Worm (Caenorhabditis elegans) whole organism, L1 larva: ENCODE data around the gene mmad-1.
"Not testable (repeated sequence)": the region's sequence is repeated elsewhere in the genome, so short reads cannot be mapped to it uniquely, and the experiment has no call there.

Experiments
- C16A3.4 ChIP-seq: fragments of 150-350 bp; optimal IDR thresholded peaks from 2 replicates; lab custom pipeline; 2014; ENCODE audit warnings: missing biosample characterization, missing genetic modification characterization
- blmp-1 ChIP-seq: fragments of 150-350 bp; optimal IDR thresholded peaks from 2 replicates; lab custom pipeline; 2014; ENCODE audit warnings: missing biosample characterization, missing genetic modification characterization
- dpl-1 ChIP-seq, 3 experiments: fragments of 150-350 bp in 2 of 3; sonication (generic microtip) in 1 of 3; optimal IDR thresholded peaks; 2 replicates each; lab custom pipeline; 2014 to 2017; ENCODE audit warnings: missing biosample characterization in 3 of 3, missing genetic modification characterization in 3 of 3, missing genetic modification reagents in 3 of 3
- efl-1 ChIP-seq, 4 experiments: fragments of 150-350 bp; optimal IDR thresholded peaks in 3 of 4; peaks in 1 of 4; 1 replicate in 1 of 4; 2 replicates in 3 of 4; lab custom pipeline; 2014; ENCODE audit warnings: missing biosample characterization in 2 of 4, missing genetic modification characterization in 2 of 4, missing genetic modification reagents in 2 of 4
- efl-3 ChIP-seq: fragments of 200-800 bp; sonication (Bioruptor generic); optimal IDR thresholded peaks from 2 replicates; lab custom pipeline; 2018; ENCODE audit warnings: mild to moderate bottlenecking, missing genetic modification characterization, missing compliant biosample characterization
- elt-3 ChIP-seq, 6 experiments: fragments of 150-350 bp in 1 of 6; sonication (generic microtip); optimal IDR thresholded peaks; 2 replicates each; lab custom pipeline; 2017 to 2018; ENCODE audit warnings: missing biosample characterization in 6 of 6, missing genetic modification characterization in 6 of 6, inconsistent platforms in 1 of 6
- fos-1 ChIP-seq: fragments of 150-350 bp; optimal IDR thresholded peaks from 2 replicates; lab custom pipeline; 2014; ENCODE audit warnings: missing biosample characterization, missing genetic modification characterization
- hlh-4 ChIP-seq: sonication (generic microtip); optimal IDR thresholded peaks from 2 replicates; lab custom pipeline; 2016; ENCODE audit warnings: mild to moderate bottlenecking, missing genetic modification characterization, missing compliant biosample characterization
- irx-1 ChIP-seq: sonication (generic microtip); optimal IDR thresholded peaks from 2 replicates; lab custom pipeline; 2016; ENCODE audit warnings: missing genetic modification characterization, missing compliant biosample characterization
- lin-13 ChIP-seq: fragments of 150-350 bp; optimal IDR thresholded peaks from 2 replicates; lab custom pipeline; 2014; ENCODE audit warnings: missing biosample characterization, missing genetic modification reagents, missing genetic modification characterization
- mab-9 ChIP-seq: fragments of 200-800 bp; sonication (Bioruptor generic); IDR thresholded peaks from 2 replicates; pipeline ENCODE4 v1.3.6; 2022; ENCODE audit warnings: missing genetic modification reagents, missing genetic modification characterization, missing compliant biosample characterization
- mep-1 ChIP-seq: fragments of 150-350 bp; optimal IDR thresholded peaks from 2 replicates; lab custom pipeline; 2014; ENCODE audit warnings: missing biosample characterization, missing genetic modification characterization
- nhr-20 ChIP-seq: sonication (generic microtip); optimal IDR thresholded peaks from 2 replicates; lab custom pipeline; 2016; ENCODE audit warnings: mild to moderate bottlenecking, missing genetic modification characterization, missing compliant biosample characterization
- snu-23 ChIP-seq: sonication (generic microtip); optimal IDR thresholded peaks from 2 replicates; lab custom pipeline; 2016; ENCODE audit warnings: missing genetic modification characterization, missing compliant biosample characterization
- sptf-1 ChIP-seq: fragments of 150-350 bp; optimal IDR thresholded peaks from 2 replicates; lab custom pipeline; 2014; ENCODE audit warnings: missing biosample characterization, missing genetic modification characterization
- tbx-2 ChIP-seq: sonication (generic microtip); optimal IDR thresholded peaks from 2 replicates; lab custom pipeline; 2016; ENCODE audit warnings: missing genetic modification characterization, missing compliant biosample characterization
- xbp-1 ChIP-seq: sonication (generic microtip); optimal IDR thresholded peaks from 2 replicates; lab custom pipeline; 2016; ENCODE audit warnings: missing genetic modification characterization, missing compliant biosample characterization
- zag-1 ChIP-seq: fragments of 150-350 bp; optimal IDR thresholded peaks from 2 replicates; lab custom pipeline; 2014; ENCODE audit warnings: missing biosample characterization, missing genetic modification characterization
- ztf-11 ChIP-seq, 2 experiments: sonication (generic microtip); optimal IDR thresholded peaks; 2 replicates each; lab custom pipeline; 2016 to 2017; ENCODE audit warnings: missing genetic modification characterization in 2 of 2, missing biosample characterization in 1 of 2, missing compliant biosample characterization in 1 of 2

The mmad-1 gene

DNA sequence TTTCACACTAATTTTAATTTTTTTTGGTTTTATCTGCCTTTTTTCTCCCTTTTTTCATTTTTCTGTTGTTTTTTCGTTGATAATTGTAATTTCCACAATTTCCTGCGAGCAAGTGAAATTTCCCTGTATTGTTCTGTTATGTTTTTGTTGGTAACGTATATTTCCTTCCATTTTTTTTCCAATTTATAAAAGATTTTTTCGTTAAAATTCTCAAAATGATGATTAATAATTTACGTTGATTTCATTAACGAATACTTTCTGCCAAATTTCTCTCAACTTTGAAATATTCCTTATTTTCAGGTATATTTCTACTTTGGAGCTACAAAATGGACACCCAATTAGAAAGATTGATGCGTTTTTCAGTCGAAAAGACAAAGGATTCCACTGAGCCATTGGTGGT, 46.3 kb downstream of the mmad-1 start, which contains the start of gene T28A8.8:
TSS of gene T28A8.8 (plus strand) at position 301 of the 400 bp plus-strand sequence.
- TF ChIP-seq irx-1 (tag; lab: Kevin White, UChicago) (no peak), zag-1 (tag; lab: Kevin White, UChicago) (no peak), mab-9 (GFP tag; lab: Robert Waterston, UW) (no peak), efl-1 (optimal IDR thresholded peaks at IDR 0.05; lab: Kevin White, UChicago) (no peak), efl-1 (GFP tag; optimal IDR thresholded peaks at IDR 0.05 in 1 of 2; lab: Kevin White, UChicago) (no peak), snu-23 (GFP tag; lab: Kevin White, UChicago) (no peak), lin-13 (GFP tag; lab: Kevin White, UChicago) (no peak), tbx-2 (tag; lab: Kevin White, UChicago) (no peak), mep-1 (tag; lab: Kevin White, UChicago) (no peak), fos-1 (tag; lab: Kevin White, UChicago) (no peak), efl-3 (GFP tag; lab: Kevin White, UChicago) (no peak), blmp-1 (tag; lab: Kevin White, UChicago) (no peak), ztf-11 (tag; optimal IDR thresholded peaks at IDR 0.05; lab: Kevin White, UChicago) (no peak), hlh-4 (tag; lab: Kevin White, UChicago) (no peak), sptf-1 (tag; lab: Kevin White, UChicago) (no peak), xbp-1 (no peak), dpl-1 (GFP tag; optimal IDR thresholded peaks at IDR 0.05; lab: Kevin White, UChicago) (no peak), C16A3.4 (tag; lab: Kevin White, UChicago) (no peak)

DNA sequence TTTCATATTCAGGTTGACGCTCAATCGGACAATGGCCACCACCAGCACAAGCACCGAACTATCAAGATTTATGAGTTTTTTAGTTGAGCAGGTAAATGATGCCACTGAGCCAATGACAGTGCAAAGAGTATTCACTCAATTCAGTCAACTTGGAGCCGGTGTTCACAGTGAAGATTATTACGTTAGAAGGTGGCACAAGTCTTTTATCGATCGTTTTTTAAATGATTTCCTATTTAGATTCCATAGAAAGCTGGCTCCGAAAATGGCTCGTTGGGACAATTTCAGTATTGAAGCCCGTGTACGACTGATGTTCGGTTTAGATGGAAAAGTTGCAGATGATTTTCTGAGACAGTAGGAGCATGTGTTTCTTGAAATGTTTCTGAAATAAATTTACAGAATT, 47.2 kb downstream of the mmad-1 start, which contains the start of gene T28A8.5:
TSS of gene T28A8.5 (plus strand) at position 32 of the 400 bp plus-strand sequence.
- TF ChIP-seq efl-3 (GFP tag; lab: Kevin White, UChicago), result no peak
- no peak for TF ChIP-seq efl-1 (optimal IDR thresholded peaks at IDR 0.05; lab: Kevin White, UChicago)
- peak in 1 of 2 experiments; percentile 84 for TF ChIP-seq efl-1 (GFP tag; optimal IDR thresholded peaks at IDR 0.05 in 1 of 2; lab: Kevin White, UChicago)
- no peak for TF ChIP-seq nhr-20 (tag; lab: Kevin White, UChicago)

DNA sequence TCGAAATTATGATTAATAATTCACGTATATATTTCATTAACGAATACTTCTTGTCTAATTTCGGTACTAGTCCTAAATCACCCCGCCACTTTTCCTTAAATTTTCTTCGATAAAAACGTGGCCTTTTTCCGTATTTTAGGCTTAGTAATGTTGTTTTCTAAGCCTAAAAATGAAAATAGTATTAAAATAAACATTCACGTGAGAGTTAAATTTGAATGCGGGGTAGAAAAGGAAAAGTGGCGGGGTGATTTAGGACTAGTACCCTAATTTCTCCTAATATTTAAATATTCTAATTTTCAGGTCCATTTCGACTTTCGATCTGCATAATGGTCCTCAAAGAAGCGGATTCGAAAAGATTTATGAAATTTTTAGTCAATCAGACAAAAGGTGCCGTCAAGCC, 49.9 kb downstream of the mmad-1 start, which contains the start of gene T28A8.6:
TSS of gene T28A8.6 (plus strand) at position 301 of the 400 bp plus-strand sequence.
- not testable (repeated sequence) for TF ChIP-seq lin-13 (GFP tag; lab: Kevin White, UChicago); elt-3 (tag; optimal IDR thresholded peaks at IDR 0.05; lab: Kevin White, UChicago); mab-9 (GFP tag; lab: Robert Waterston, UW)
